Worm (Caenorhabditis elegans): ENCODE measurements around the gene C36E8.6.

ce11 chrIII:3974503-3974902 is 13.4 kb upstream of the C36E8.6 start:
- TF ChIP-seq Y75B8A.6 (GFP tag; IDR thresholded peaks at IDR 0.05) (no peak), ama-1 (optimal IDR thresholded peaks at IDR 0.05) (no peak)

All from whole organism, L4 larva.